Worm (Caenorhabditis elegans): ENCODE results near the gene F09C6.13.

- TF ChIP-seq elt-1 (tag; optimal IDR thresholded peaks at IDR 0.05) (no peak), ceh-82 (tag; optimal IDR thresholded peaks at IDR 0.05) (no peak), egl-27 (tag; optimal IDR thresholded peaks at IDR 0.05) (no peak), ztf-4 (tag; optimal IDR thresholded peaks at IDR 0.05) (no peak), ztf-11 (tag; optimal IDR thresholded peaks at IDR 0.05) (no peak), nhr-6 (tag; optimal IDR thresholded peaks at IDR 0.05) (no peak), ceh-16 (tag; optimal IDR thresholded peaks at IDR 0.05) (no peak), F13H6.1 (tag; optimal IDR thresholded peaks at IDR 0.05) (no peak), nhr-11 (tag; optimal IDR thresholded peaks at IDR 0.05) (no peak), unc-62 (GFP tag; optimal IDR thresholded peaks at IDR 0.05) (no peak), nhr-25 (tag; optimal IDR thresholded peaks at IDR 0.05) (no peak), fos-1 (tag; optimal IDR thresholded peaks at IDR 0.05) (no peak), snpc-4 (tag; optimal IDR thresholded peaks at IDR 0.05) (no peak), lin-11 (tag; optimal IDR thresholded peaks at IDR 0.05) (no peak)
These were observed 15.1 kb upstream of the F09C6.13 start, which contains the start of gene clec-33 for ce11 chrV:16869740-16870139.
